Worm (Caenorhabditis elegans): ENCODE measurements around the gene Y75B8A.32.

Gene Y75B8A.32

DNA sequence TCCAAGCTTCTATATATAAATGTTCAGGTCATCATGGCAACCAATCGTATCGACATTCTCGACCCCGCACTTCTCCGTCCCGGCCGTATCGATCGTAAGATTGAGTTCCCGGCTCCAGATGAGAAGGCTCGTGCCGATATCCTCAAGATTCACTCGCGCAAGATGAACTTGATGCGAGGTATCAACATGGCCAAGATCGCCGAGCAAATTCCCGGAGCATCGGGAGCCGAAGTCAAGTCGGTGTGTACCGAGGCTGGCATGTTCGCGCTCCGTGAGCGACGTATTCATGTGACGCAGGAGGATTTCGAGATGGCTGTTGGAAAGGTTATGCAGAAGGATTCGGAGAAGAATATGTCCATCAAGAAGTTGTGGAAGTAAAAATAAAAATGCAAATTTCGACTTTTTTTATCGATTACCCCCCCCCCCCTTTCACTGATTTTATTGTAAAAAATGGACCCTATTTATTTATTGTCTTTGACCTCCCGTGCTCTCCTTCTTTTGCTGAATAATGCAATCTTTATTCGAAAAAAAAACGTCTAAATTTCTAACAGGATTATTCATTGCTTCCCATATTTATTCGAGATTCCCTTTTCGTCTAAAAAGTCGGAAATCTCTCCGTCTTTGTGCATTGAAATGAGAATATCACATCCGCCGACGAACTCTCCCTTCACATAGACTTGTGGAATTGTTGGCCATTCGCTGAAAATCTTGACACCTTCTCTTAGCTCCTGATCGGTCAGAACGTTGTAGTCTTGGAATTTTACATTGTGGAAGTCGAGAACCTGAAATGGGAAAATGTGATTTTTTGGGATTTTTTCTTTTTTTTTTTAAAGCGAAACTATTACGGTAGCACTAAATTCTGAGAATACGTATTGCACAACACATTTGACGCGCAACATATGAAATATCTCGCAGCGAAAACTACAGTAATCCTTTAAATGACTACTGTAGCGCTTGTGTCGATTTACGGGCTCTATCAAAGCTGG lies 14.0 kb upstream of the Y75B8A.32 start (continued):
- TF ChIP-seq lin-26 (GFP tag; IDR thresholded peaks at IDR 0.05), result 0 out of 2 replicates have a peak, but pooled peaks have one; percentile 16

ce11 chrIII:12370011-12370506 lies 11.7 kb upstream of the Y75B8A.32 start, which contains the start of gene rpt-6:
TSS of gene rpt-6 (plus strand) at chrIII:12370456.
- TF ChIP-seq F55B11.4 (tag; optimal IDR thresholded peaks at IDR 0.05; ENCODE audit: borderline replicate concordance, insufficient read depth), result no peak
- TF ChIP-seq ceh-100 (GFP tag; IDR thresholded peaks at IDR 0.05), result peak; percentile 26; the same call in 1 of the 2 replicates
- peak; percentile 76 for TF ChIP-seq madf-6 (GFP tag; IDR thresholded peaks at IDR 0.05)
- peak; percentile 18 for TF ChIP-seq tbp1 (GFP tag; optimal IDR thresholded peaks at IDR 0.05)
- TF ChIP-seq snpc-1.3 (tag; optimal IDR thresholded peaks at IDR 0.05; ENCODE audit: insufficient read depth), result peak; percentile 57
- TF ChIP-seq pbrm-1 (GFP tag; IDR thresholded peaks at IDR 0.05), result 0 out of 2 replicates have a peak, but pooled peaks have one; percentile 39
- no peak for TF ChIP-seq zfh-2 (GFP tag; conservative IDR thresholded peaks at IDR 0.05)
- 0 out of 2 replicates have a peak, but pooled peaks have one; percentile 9 for TF ChIP-seq nfyb-1 (GFP tag; IDR thresholded peaks at IDR 0.05)
- 0 out of 2 replicates have a peak, but pooled peaks have one; percentile 28 for TF ChIP-seq F33H1.4 (GFP tag; IDR thresholded peaks at IDR 0.05)
- TF ChIP-seq mcd-1 (GFP tag; IDR thresholded peaks at IDR 0.05), result peak; percentile 63
- peak; percentile 44 for TF ChIP-seq F23B12.7 (tag; optimal IDR thresholded peaks at IDR 0.05; ENCODE audit: insufficient read depth)
- TF ChIP-seq C17E4.6 (GFP tag; IDR thresholded peaks at IDR 0.05), result no peak
- peak; percentile 29 for TF ChIP-seq lin-40 (tag; optimal IDR thresholded peaks at IDR 0.05)
- no peak for TF ChIP-seq aptf-3 (GFP tag; IDR thresholded peaks at IDR 0.05)
- TF ChIP-seq snpc-4 (GFP tag; optimal IDR thresholded peaks at IDR 0.05), result peak; percentile 5
- TF ChIP-seq snpc-4 (tag; optimal IDR thresholded peaks at IDR 0.05), result no peak
- TF ChIP-seq lsl-1 (GFP tag; optimal IDR thresholded peaks at IDR 0.05), result peak; percentile 10
- TF ChIP-seq lin-54 (GFP tag; optimal IDR thresholded peaks at IDR 0.05), result peak; percentile 68
- TF ChIP-seq snpc-3.4 (tag; optimal IDR thresholded peaks at IDR 0.05), result peak; percentile 50
- no peak for TF ChIP-seq cebp-1 (GFP tag; IDR thresholded peaks at IDR 0.05)
- TF ChIP-seq cebp-1 (tag; optimal IDR thresholded peaks at IDR 0.05), result peak; percentile 30
- TF ChIP-seq lin-35 (GFP tag; optimal IDR thresholded peaks at IDR 0.05), result peak in 1 of 3 experiments; percentile 45
- peak; percentile 21 for TF ChIP-seq snpc-1.1 (tag; optimal IDR thresholded peaks at IDR 0.05; ENCODE audit: insufficient read depth)
- TF ChIP-seq F37B4.10 (GFP tag; IDR thresholded peaks at IDR 0.05), result no peak

ce11 chrIII:12369476-12369875 lies 11.1 kb upstream of the Y75B8A.32 start:
- no peak for TF ChIP-seq attf-5 (GFP tag; optimal IDR thresholded peaks at IDR 0.05)
- TF ChIP-seq ekl-4 (GFP tag; IDR thresholded peaks at IDR 0.05), result no peak
- no peak for TF ChIP-seq lir-1 (GFP tag; conservative IDR thresholded peaks at IDR 0.05)
- TF ChIP-seq Y53F4B.3 (GFP tag; IDR thresholded peaks at IDR 0.05), result no peak
- TF ChIP-seq madf-3 (GFP tag; IDR thresholded peaks at IDR 0.05), result no peak
- TF ChIP-seq B0261.1 (tag; optimal IDR thresholded peaks at IDR 0.05), result no peak
- TF ChIP-seq ceh-27 (GFP tag; optimal IDR thresholded peaks at IDR 0.05), result peak; percentile 6
- no peak for TF ChIP-seq tlf-1 (GFP tag; optimal IDR thresholded peaks at IDR 0.05)
- no peak for TF ChIP-seq nfya-1 (tag; optimal IDR thresholded peaks at IDR 0.05; ENCODE audit: borderline replicate concordance, insufficient read depth)
- peak; percentile 26 for TF ChIP-seq efl-1 (GFP tag; optimal IDR thresholded peaks at IDR 0.05)
- no peak for TF ChIP-seq Y95B8A.8 (GFP tag; IDR thresholded peaks at IDR 0.05)
- TF ChIP-seq hrde-1 (tag; optimal IDR thresholded peaks at IDR 0.05; ENCODE audit: borderline replicate concordance), result no peak
- no peak for TF ChIP-seq madf-6 (GFP tag; IDR thresholded peaks at IDR 0.05)
- TF ChIP-seq pbrm-1 (GFP tag; IDR thresholded peaks at IDR 0.05), result peak; percentile 72
- no peak for TF ChIP-seq chd-7 (tag; optimal IDR thresholded peaks at IDR 0.05)
- TF ChIP-seq sptf-2 (GFP tag; optimal IDR thresholded peaks at IDR 0.05), result no peak
- no peak for TF ChIP-seq ztf-22 (GFP tag; optimal IDR thresholded peaks at IDR 0.05)
- no peak for TF ChIP-seq F37B4.10 (GFP tag; IDR thresholded peaks at IDR 0.05)
- no peak for TF ChIP-seq hmg-20 (GFP tag; IDR thresholded peaks at IDR 0.05)
- TF ChIP-seq Y67H2A.10 (GFP tag; conservative IDR thresholded peaks at IDR 0.05), result no peak
